Worm (Caenorhabditis elegans) whole organism, mixed stage, embryonic: Measurements from ENCODE around the gene act-5.

ENCODE experiments used
- lin-13 ChIP-seq: fragments of 150-350 bp; optimal IDR thresholded peaks from 2 replicates; lab custom pipeline; 2014; ENCODE audit warnings: missing biosample characterization, missing genetic modification characterization
- sptf-1 ChIP-seq: sonication (generic microtip); optimal IDR thresholded peaks from 2 replicates; lab custom pipeline; 2017; ENCODE audit warnings: mild to moderate bottlenecking, missing genetic modification characterization, moderate library complexity, missing compliant biosample characterization
- unc-39 ChIP-seq: fragments of 150-350 bp; optimal IDR thresholded peaks from 2 replicates; lab custom pipeline; 2014; ENCODE audit warnings: missing biosample characterization, missing genetic modification characterization
- ztf-11 ChIP-seq: fragments of 150-350 bp; optimal IDR thresholded peaks from 2 replicates; lab custom pipeline; 2014; ENCODE audit warnings: missing biosample characterization, missing genetic modification characterization

DNA sequence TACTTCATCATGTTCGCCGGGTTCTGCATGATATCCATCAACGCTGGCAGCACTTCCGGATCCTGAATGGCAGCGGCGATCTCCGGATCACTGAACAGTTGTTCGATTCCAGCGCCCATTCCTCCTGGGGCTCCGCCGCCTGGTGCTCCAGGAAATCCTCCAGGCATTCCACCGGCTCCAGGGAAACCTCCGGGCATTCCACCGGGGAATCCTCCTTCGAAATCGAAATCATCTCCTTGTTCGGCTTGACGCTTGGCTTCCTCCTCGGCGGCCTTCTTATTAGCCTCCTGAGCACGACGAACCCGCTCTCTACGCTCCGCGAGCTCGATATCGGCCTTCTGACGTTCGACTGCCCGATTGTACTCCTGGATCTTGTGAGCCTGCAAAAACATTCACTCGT is 9.7 kb upstream of the act-5 start:
- TF ChIP-seq unc-39: no peak
- no peak for TF ChIP-seq sptf-1
- TF ChIP-seq ztf-11 (tag; lab: Kevin White, UChicago): no peak
- no peak for TF ChIP-seq lin-13 (tag; lab: Kevin White, UChicago)
